Worm (Caenorhabditis elegans): ENCODE measurements around the gene scl-11.

DNA sequence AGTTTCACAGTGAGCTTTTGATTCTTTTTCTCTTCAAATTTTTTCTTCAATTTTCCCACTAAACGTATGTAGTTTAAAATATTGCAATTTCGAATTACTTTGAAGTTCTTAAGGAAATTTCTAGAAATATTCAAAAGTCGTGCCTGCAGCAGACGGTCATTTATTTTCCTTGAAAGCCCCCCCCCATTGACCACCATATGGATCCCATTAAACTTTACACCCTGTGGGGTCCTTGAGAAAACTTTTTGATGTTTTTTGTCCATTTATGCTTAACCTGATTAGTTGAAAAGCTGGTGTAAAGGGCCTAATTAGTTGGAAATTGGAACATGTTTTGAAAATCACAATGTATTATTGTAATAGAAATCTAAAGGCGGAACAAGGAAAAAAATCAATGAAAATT is 41.7 kb upstream of the scl-11 start:
- TF ChIP-seq ztf-11 (tag; optimal IDR thresholded peaks at IDR 0.05), result no peak
- TF ChIP-seq ama-1 (optimal IDR thresholded peaks at IDR 0.05), result no peak
- no peak for TF ChIP-seq lin-39 (tag; optimal IDR thresholded peaks at IDR 0.05)
- TF ChIP-seq snpc-4 (tag; optimal IDR thresholded peaks at IDR 0.05), result no peak
- TF ChIP-seq daf-12 (tag; optimal IDR thresholded peaks at IDR 0.05), result no peak
- no peak for TF ChIP-seq lin-13 (GFP tag; optimal IDR thresholded peaks at IDR 0.05)
